Worm (Caenorhabditis elegans) whole organism, early embryonic: ENCODE data around the gene Y48A6B.8.

Experiments used
- B0310.2 ChIP-seq: sonication (generic microtip); optimal IDR thresholded peaks from 2 replicates; lab custom pipeline; 2016; ENCODE audit warnings: mild to moderate bottlenecking, missing genetic modification characterization, missing compliant biosample characterization
- F13C5.2 ChIP-seq: sonication (generic microtip); optimal IDR thresholded peaks from 2 replicates; lab custom pipeline; 2017; ENCODE audit warnings: mild to moderate bottlenecking, missing genetic modification characterization, inconsistent platforms, missing compliant biosample characterization
- aly-1 ChIP-seq: sonication (generic microtip); optimal IDR thresholded peaks from 2 replicates; lab custom pipeline; 2016; ENCODE audit warnings: missing genetic modification characterization, missing compliant biosample characterization
- ama-1 ChIP-seq: fragments of 150-350 bp; optimal IDR thresholded peaks from 2 replicates; lab custom pipeline; 2014
- ceh-13 ChIP-seq: fragments of 200-800 bp; sonication (Bioruptor generic); optimal IDR thresholded peaks from 2 replicates; lab custom pipeline; 2018; ENCODE audit warnings: mild to moderate bottlenecking, missing genetic modification characterization, missing compliant biosample characterization
- ceh-36 ChIP-seq: sonication (generic microtip); optimal IDR thresholded peaks from 2 replicates; lab custom pipeline; 2016; ENCODE audit warnings: missing genetic modification characterization, inconsistent platforms, missing compliant biosample characterization
- ets-7 ChIP-seq: sonication (generic microtip); optimal IDR thresholded peaks from 2 replicates; lab custom pipeline; 2016; ENCODE audit warnings: missing genotype, missing genetic modification characterization, missing compliant biosample characterization
- flt-1 ChIP-seq: fragments of 200-800 bp; sonication (Bioruptor generic); IDR thresholded peaks from 2 replicates; pipeline ENCODE4 v1.3.6; 2022; ENCODE audit warnings: missing genetic modification characterization, missing compliant biosample characterization
- hmbx-1 ChIP-seq: sonication (generic microtip); optimal IDR thresholded peaks from 2 replicates; lab custom pipeline; 2016; ENCODE audit warnings: mild to moderate bottlenecking, missing genetic modification characterization, missing compliant biosample characterization
- hmg-4 ChIP-seq: fragments of 200-800 bp; sonication (Bioruptor generic); optimal IDR thresholded peaks from 2 replicates; lab custom pipeline; 2018; ENCODE audit warnings: mild to moderate bottlenecking, missing genetic modification characterization, missing compliant biosample characterization
- hnd-1 ChIP-seq: sonication (generic microtip); optimal IDR thresholded peaks from 2 replicates; lab custom pipeline; 2016; ENCODE audit warnings: missing genetic modification characterization, missing compliant biosample characterization
- pes-1 ChIP-seq: fragments of 200-800 bp; sonication (Bioruptor generic); IDR thresholded peaks from 2 replicates; pipeline ENCODE4 v1.3.6; 2022; ENCODE audit warnings: missing genetic modification reagents, missing genetic modification characterization, missing compliant biosample characterization
- scrt-1 ChIP-seq: fragments of 200-800 bp; sonication (Bioruptor generic); IDR thresholded peaks from 2 replicates; pipeline ENCODE4 v1.3.6; 2022; ENCODE audit warnings: missing genetic modification characterization, missing compliant biosample characterization
- sea-1 ChIP-seq: fragments of 200-800 bp; sonication (Bioruptor generic); conservative IDR thresholded peaks from 2 replicates; pipeline ENCODE4 v1.3.6; 2022; ENCODE audit warnings: missing genetic modification characterization, missing compliant biosample characterization
- tbx-37 ChIP-seq: fragments of 200-800 bp; sonication (Bioruptor generic); conservative IDR thresholded peaks from 2 replicates; pipeline ENCODE4 v1.3.6; 2022; ENCODE audit warnings: missing genetic modification reagents, missing genetic modification characterization, missing compliant biosample characterization
- tra-4 ChIP-seq: sonication (generic microtip); optimal IDR thresholded peaks from 2 replicates; lab custom pipeline; 2017; ENCODE audit warnings: missing genetic modification characterization, missing compliant biosample characterization

Y48A6B.8 gene

ce11 chrIII:10985559-10986036, 43.6 kb downstream of the Y48A6B.8 start, which contains the start of gene col-93:
TSS of gene col-93 (minus strand) at chrIII:10985609.
- TF ChIP-seq ceh-36 (tag; lab: Kevin White, UChicago) (no peak), scrt-1 (no peak), hmg-4 (GFP tag; lab: Kevin White, UChicago) (no peak), hnd-1 (tag; lab: Kevin White, UChicago) (no peak), tbx-37 (GFP tag; lab: Robert Waterston, UW) (no peak), aly-1 (tag; lab: Kevin White, UChicago) (no peak), flt-1 (GFP tag; lab: Robert Waterston, UW) (no peak), B0310.2 (tag; lab: Kevin White, UChicago) (no peak), hmbx-1 (tag; lab: Kevin White, UChicago) (no peak), ama-1 (lab: Kevin White, UChicago) (no peak), ets-7 (tag; lab: Kevin White, UChicago) (no peak), sea-1 (GFP tag; lab: Robert Waterston, UW) (no peak), pes-1 (GFP tag; lab: Robert Waterston, UW) (no peak), F13C5.2 (tag; lab: Kevin White, UChicago) (no peak)

- TF ChIP-seq scrt-1: 0 out of 2 replicates have a peak, but pooled peaks have one; percentile 30
- 0 out of 2 replicates have a peak, but pooled peaks have one; percentile 15 for TF ChIP-seq sea-1 (GFP tag; lab: Robert Waterston, UW)
Measured at ce11 chrIII:10984749-10985148, 44.5 kb downstream of the Y48A6B.8 start.

DNA sequence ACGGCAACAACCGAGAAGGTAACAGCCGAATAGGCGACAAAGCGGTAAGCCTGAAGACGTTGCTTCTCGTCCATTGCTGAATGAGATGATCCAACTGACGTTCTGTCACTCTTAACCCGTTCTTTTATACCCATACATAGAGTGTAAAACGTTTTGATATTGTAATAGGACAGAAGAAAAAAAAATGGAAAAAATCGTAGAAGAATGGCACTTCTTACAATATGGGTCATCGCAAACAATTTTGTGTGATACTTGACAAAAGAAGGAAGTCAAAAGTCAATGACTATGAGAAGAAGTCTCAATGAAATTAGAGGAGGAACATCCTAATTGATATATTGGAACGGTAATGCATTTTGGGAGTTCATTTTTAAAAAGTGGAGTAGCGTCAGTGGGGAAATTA, 46.1 kb downstream of the Y48A6B.8 start, which contains the start of gene col-92:
Gene col-92 (minus strand): TSS at position 101 of the 400 bp plus-strand sequence.
- TF ChIP-seq F13C5.2 (tag; lab: Kevin White, UChicago): no peak
- TF ChIP-seq flt-1 (GFP tag; lab: Robert Waterston, UW): no peak
- no peak for TF ChIP-seq hmbx-1 (tag; lab: Kevin White, UChicago)
- no peak for TF ChIP-seq ceh-36 (tag; lab: Kevin White, UChicago)
- TF ChIP-seq aly-1 (tag; lab: Kevin White, UChicago): no peak
- no peak for TF ChIP-seq tra-4 (tag; lab: Kevin White, UChicago)
- TF ChIP-seq ceh-13 (GFP tag; lab: Kevin White, UChicago): no peak
- no peak for TF ChIP-seq hnd-1 (tag; lab: Kevin White, UChicago)
- no peak for TF ChIP-seq scrt-1
- no peak for TF ChIP-seq sea-1 (GFP tag; lab: Robert Waterston, UW)
- TF ChIP-seq ets-7 (tag; lab: Kevin White, UChicago): no peak
- TF ChIP-seq B0310.2 (tag; lab: Kevin White, UChicago): no peak
- no peak for TF ChIP-seq ama-1 (lab: Kevin White, UChicago)
- no peak for TF ChIP-seq tbx-37 (GFP tag; lab: Robert Waterston, UW)

ce11 chrIII:10981555-10981954, 47.7 kb downstream of the Y48A6B.8 start:
- no peak for TF ChIP-seq flt-1 (GFP tag; lab: Robert Waterston, UW)
- no peak for TF ChIP-seq pes-1 (GFP tag; lab: Robert Waterston, UW)
- TF ChIP-seq hnd-1 (tag; lab: Kevin White, UChicago): no peak
- no peak for TF ChIP-seq ama-1 (lab: Kevin White, UChicago)
- TF ChIP-seq sea-1 (GFP tag; lab: Robert Waterston, UW): no peak
- TF ChIP-seq ceh-13 (GFP tag; lab: Kevin White, UChicago): no peak
- TF ChIP-seq aly-1 (tag; lab: Kevin White, UChicago): no peak
- TF ChIP-seq hmg-4 (GFP tag; lab: Kevin White, UChicago): no peak
- TF ChIP-seq tbx-37 (GFP tag; lab: Robert Waterston, UW): no peak
